Fruit fly (Drosophila melanogaster) whole organism: ENCODE results near the gene LPCAT.

Source experiments
- Dll ChIP-seq: fragments of >200 bp; optimal IDR thresholded peaks from 2 replicates; lab custom pipeline; 2017
- pan ChIP-seq: fragments of >200 bp; optimal IDR thresholded peaks from 2 replicates; lab custom pipeline; 2017
- usp ChIP-seq: fragments of >200 bp; optimal IDR thresholded peaks from 2 replicates; lab custom pipeline; 2017; ENCODE audit warnings: missing biosample characterization, missing genetic modification characterization, mixed read lengths

dm6 chrX:9578696-9579509 lies 884 bp downstream of the LPCAT start:
- TF ChIP-seq usp (no peak), Dll (lab: Kevin White, UChicago) (no peak), pan (no peak)
